Fruit fly (Drosophila melanogaster): ENCODE results near the gene Cow.

The Cow gene

DNA sequence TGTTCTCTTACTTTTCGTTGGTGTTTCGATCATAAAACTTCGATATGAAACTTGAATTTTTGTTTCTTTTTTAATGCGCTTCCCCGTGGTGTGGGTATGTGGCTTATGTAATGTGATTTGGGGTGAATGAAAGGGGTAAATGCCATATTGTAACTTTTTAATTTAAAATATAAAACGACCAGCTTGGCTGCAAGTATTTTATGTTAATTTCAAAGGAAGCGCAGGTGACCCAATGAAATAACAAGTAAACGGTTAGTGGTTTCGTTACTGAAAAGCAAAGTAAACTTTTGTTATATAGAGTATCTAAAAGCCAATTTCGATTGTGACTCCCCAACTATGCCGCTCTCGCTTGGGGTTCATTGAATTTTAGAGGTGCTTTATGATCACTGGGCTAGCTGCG lies 32.1 kb upstream of the Cow start:
- TF ChIP-seq CG9948 (tag; optimal IDR thresholded peaks at IDR 0.05) (no peak), CG8159 (tag; optimal IDR thresholded peaks at IDR 0.05) (no peak), CG14655 (GFP tag; optimal IDR thresholded peaks at IDR 0.05) (peak; percentile 15), Snoo (tag; optimal IDR thresholded peaks at IDR 0.05) (no peak), CG4496 (GFP tag; IDR thresholded peaks at IDR 0.05) (no peak), CG13204 (GFP tag; optimal IDR thresholded peaks at IDR 0.05) (no peak), CG8301 (tag; optimal IDR thresholded peaks at IDR 0.05) (no peak), CG34367 (tag; optimal IDR thresholded peaks at IDR 0.05) (no peak), CG10348 (GFP tag; IDR thresholded peaks at IDR 0.05) (no peak), EcR (GFP tag; optimal IDR thresholded peaks at IDR 0.05) (peak; percentile 25), Pif1B (GFP tag; optimal IDR thresholded peaks at IDR 0.05) (no peak), CG15710 (tag; optimal IDR thresholded peaks at IDR 0.05) (peak; percentile 38), CG17806 (tag; optimal IDR thresholded peaks at IDR 0.05) (peak; percentile 13)

DNA sequence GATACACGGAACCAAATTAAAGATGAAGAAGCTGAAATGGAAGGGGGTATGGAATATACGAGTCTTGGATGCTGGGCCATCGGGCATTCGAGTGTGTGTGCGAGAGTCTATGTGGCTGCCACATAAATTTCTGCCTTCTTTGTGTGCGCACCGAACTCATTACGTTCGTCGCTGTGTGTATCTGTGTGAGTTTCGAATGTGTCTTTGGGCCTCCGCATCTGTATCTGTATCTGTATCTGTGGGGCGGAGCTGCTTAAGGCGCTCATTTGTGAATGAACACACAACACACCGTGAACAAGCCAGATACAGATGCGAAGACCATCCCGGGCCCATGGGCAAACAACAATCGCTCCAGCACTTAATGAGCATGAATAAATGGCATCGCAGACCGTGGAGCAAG lies 30.9 kb upstream of the Cow start:
- TF ChIP-seq D1 (tag; optimal IDR thresholded peaks at IDR 0.05) (no peak), Pif1A (GFP tag; optimal IDR thresholded peaks at IDR 0.05) (no peak)

DNA sequence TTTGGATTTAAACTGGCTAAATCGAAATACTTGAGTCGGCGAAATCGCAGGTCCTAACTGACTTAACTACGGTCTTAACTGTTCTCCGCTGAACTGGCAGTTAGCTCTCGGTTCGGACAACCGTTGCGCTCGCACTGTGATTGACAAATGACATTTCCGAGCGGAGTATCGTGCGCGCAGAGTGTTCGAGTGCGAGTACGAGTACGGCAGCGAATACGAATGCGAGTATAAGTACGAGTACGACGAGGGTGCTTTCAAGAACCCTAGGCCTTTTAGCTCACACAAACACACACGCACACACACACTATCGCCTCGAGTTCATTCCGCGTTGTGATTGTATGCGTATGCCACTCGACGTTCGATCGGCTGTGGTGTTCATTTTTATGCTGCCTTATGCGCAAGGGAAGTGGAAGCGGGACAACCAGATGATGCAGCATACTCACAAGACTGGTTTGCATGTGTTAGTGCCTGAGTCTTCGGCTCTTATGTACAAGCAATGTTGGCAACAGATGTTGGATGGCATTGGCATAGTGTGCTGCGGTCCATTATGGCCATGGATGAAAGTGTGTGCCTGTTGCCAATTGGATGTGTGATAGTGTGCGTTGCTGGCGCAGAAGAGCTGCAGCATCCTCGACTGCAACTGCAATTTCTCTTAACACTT lies 29.3 kb upstream of the Cow start, which contains the start of gene hh:
hh (minus strand) TSS at position 229 of the 661 bp plus-strand sequence.
- 0 out of 3 replicates have a peak, but pooled peaks have one; percentile 49 for TF ChIP-seq CG4496 (GFP tag; IDR thresholded peaks at IDR 0.05)
- no peak for TF ChIP-seq CG34367 (tag; optimal IDR thresholded peaks at IDR 0.05)
- no peak for TF ChIP-seq EcR (GFP tag; optimal IDR thresholded peaks at IDR 0.05)

DNA sequence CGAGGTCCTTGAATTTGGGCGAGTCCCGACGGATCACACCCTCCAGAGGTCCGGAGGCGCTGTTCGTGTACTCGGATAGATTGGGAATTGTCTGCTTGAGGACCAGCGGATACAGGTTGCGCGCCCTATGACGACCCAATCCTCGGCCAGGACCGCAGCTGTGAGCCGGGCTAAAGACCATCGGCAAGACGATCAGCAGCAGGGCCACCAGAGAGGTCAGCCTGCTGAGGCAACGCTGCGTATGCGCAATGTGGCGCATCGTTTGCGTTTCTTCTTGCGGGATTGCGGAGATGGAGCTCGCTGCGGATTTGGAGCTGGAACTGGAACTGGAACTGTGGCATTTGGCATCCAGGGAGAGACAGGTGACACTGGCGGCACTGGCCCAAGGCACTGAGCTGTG lies 28.6 kb upstream of the Cow start:
- TF ChIP-seq Snoo (tag; optimal IDR thresholded peaks at IDR 0.05) (no peak), CG32121 (GFP tag; IDR thresholded peaks at IDR 0.05) (no peak), rn (GFP tag; IDR thresholded peaks at IDR 0.05) (no peak), CG13204 (GFP tag; optimal IDR thresholded peaks at IDR 0.05) (no peak), CG4496 (GFP tag; IDR thresholded peaks at IDR 0.05) (no peak), CG34367 (tag; optimal IDR thresholded peaks at IDR 0.05) (no peak), CG17806 (tag; optimal IDR thresholded peaks at IDR 0.05) (no peak)

DNA sequence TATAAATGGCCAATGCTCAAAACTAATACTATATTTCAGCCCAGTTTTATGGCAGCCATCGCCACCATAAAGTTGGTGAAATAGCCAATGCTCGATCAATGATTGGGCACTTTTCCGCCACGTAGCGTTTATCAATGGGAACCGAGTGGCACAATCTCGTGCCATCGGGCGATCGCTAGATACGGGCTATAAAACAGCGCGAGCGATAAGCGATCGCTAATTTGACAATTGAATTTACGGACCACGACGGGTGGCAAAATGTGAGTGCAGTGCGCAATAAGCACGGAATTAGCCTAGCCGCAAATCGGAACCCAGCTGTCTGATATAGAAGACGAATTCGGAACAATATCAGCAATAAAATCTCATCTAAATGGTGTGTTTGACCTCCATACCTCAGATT lies 27.8 kb upstream of the Cow start:
- TF ChIP-seq CG8159 (tag; optimal IDR thresholded peaks at IDR 0.05): no peak
- no peak for TF ChIP-seq EcR (GFP tag; optimal IDR thresholded peaks at IDR 0.05)
- no peak for TF ChIP-seq Ets98B (GFP tag; IDR thresholded peaks at IDR 0.05)
- TF ChIP-seq CG13204 (GFP tag; optimal IDR thresholded peaks at IDR 0.05): no peak
- TF ChIP-seq CG17806 (tag; optimal IDR thresholded peaks at IDR 0.05): no peak
- no peak for TF ChIP-seq CG12605 (GFP tag; IDR thresholded peaks at IDR 0.05)
- no peak for TF ChIP-seq CG14655 (GFP tag; optimal IDR thresholded peaks at IDR 0.05)
- no peak for TF ChIP-seq Pif1A (GFP tag; optimal IDR thresholded peaks at IDR 0.05)
- TF ChIP-seq CG10348 (GFP tag; IDR thresholded peaks at IDR 0.05): no peak
- no peak for TF ChIP-seq CG8301 (tag; optimal IDR thresholded peaks at IDR 0.05)
- TF ChIP-seq Pif1B (GFP tag; optimal IDR thresholded peaks at IDR 0.05): no peak

DNA sequence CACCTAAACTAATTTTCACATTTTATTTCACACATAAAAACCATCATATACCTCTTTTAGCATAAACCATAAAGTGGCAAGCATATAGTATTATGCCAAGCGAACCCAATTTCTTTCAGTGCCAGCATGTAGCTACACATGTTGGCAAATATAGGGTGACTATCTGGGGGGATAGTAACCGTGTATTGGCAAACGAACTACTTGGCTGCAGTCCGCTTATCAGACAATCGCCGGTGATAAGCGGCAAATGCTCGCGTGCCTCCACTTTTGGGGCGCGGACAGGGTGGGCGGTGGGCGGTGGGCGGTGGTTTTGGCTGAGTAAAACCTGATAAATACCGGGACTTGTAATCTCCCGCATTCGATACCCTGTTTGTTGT lies 27.1 kb upstream of the Cow start:
- TF ChIP-seq Pif1B (GFP tag; optimal IDR thresholded peaks at IDR 0.05) (no peak), CG4496 (GFP tag; IDR thresholded peaks at IDR 0.05) (peak; percentile 27; the same call in 1 of the 3 replicates)

DNA sequence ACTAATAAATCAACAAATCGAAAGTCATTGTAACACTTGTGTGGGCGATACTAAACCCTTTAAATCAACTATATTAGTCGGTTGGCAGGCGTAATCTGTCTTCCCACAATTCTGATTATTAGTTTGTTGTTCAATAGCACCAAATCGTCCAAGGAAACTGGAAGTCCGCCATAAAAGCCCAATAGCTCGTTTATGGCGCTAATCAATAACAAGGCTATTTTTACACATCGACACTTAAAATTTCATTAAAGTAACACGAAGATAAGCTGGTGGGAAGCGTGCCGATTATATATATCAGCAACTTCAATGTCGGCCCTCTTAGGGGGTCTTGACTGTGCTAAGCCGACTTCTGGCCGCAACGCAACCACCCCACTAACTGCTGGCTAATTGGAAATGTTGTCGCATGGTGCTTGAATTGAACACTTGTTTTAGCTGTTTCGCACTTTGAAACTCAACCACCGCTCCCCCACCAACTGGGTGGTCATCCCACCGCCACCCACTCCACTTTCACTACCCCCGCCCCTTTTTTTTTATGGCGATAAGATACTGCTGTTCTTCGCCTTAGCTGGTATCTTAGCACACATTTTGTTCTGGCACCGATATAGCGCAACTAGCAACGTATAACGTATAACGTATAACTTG lies 26.6 kb upstream of the Cow start:
- no peak for TF ChIP-seq CG17806 (tag; optimal IDR thresholded peaks at IDR 0.05)
- no peak for TF ChIP-seq gl (tag; optimal IDR thresholded peaks at IDR 0.05)
- TF ChIP-seq CG8159 (tag; optimal IDR thresholded peaks at IDR 0.05): no peak
- no peak for TF ChIP-seq CG9948 (tag; optimal IDR thresholded peaks at IDR 0.05)
- no peak for TF ChIP-seq Snoo (tag; optimal IDR thresholded peaks at IDR 0.05)
- TF ChIP-seq Pif1B (GFP tag; optimal IDR thresholded peaks at IDR 0.05): no peak
- TF ChIP-seq CG12605 (GFP tag; IDR thresholded peaks at IDR 0.05): no peak

DNA sequence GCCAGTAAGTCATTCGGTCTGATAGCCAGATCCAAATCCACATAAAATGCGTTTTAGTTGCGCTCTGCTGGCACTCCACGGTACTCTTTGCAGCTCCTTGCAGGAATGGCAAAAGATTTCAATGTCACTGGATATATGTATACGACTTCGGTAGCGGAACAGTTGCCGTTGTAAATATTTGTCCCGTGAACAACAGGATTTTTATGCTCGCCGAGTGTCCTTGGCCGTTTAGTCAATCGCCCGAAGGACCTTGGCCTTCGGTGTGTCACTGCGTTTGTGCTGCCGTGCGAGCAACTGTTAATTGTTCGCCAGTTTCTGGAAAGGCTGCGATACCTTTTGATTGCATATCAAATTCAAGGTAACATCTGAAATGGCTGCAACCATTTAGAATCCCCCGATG lies 25.9 kb upstream of the Cow start:
- TF ChIP-seq CG4496 (GFP tag; IDR thresholded peaks at IDR 0.05) (no peak), CG12605 (GFP tag; IDR thresholded peaks at IDR 0.05) (no peak), D1 (tag; optimal IDR thresholded peaks at IDR 0.05) (no peak)

Data from whole organism, pupa.